Worm (Caenorhabditis elegans): ENCODE measurements around the gene arrd-19.

DNA sequence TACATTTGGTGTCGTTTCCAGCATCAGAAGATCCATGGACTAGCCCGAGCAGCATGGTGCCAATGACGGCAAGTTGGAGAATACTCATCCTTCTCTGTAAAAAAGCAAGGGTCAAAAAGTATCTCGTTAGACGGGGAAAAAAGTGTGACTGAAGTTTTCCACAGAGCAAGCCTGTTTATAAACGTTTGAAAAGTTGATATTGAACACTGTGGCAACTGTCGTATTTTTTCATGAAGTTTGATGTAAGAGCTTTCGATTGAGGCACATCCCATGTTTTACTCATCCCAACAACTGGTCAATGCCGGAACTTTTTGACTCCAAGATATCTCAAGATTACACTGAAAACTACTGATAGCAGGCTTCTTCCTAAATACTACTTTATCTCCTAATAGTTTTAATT lies 3.7 kb upstream of the arrd-19 start, which contains the start of gene F35F10.13:
- no peak for TF ChIP-seq T22C8.4 (GFP tag; IDR thresholded peaks at IDR 0.05)
- TF ChIP-seq med-1 (GFP tag; optimal IDR thresholded peaks at IDR 0.05; ENCODE audit: insufficient read depth) = no peak
- no peak for TF ChIP-seq tab-1 (GFP tag; IDR thresholded peaks at IDR 0.05)
- TF ChIP-seq cog-1 (tag; optimal IDR thresholded peaks at IDR 0.05) = no peak
- no peak for TF ChIP-seq flt-1 (GFP tag; IDR thresholded peaks at IDR 0.05)

All from whole organism, midembryonic.